Fruit fly (Drosophila melanogaster) whole organism, prepupa: Measurements from ENCODE around the gene CG33514.

Experiments used
- Blimp-1 ChIP-seq: fragments of 200-800 bp; sonication (Bioruptor generic); optimal IDR thresholded peaks from 3 replicates; lab custom pipeline; 2017; ENCODE audit warnings: missing biosample characterization, missing genetic modification characterization, mild to moderate bottlenecking, moderate library complexity, missing genetic modification reagents
- CG10631 ChIP-seq: fragments of 200-800 bp; sonication (Bioruptor generic); optimal IDR thresholded peaks from 2 replicates; lab custom pipeline; 2016; ENCODE audit warnings: missing biosample characterization, missing genetic modification characterization
- CG11294 ChIP-seq: fragments of 200-800 bp; sonication (Bioruptor generic); IDR thresholded peaks from 2 replicates; pipeline ENCODE4 v1.3.6; 2022; ENCODE audit warnings: missing biosample characterization, missing genetic modification characterization
- CG11902 ChIP-seq: fragments of 200-800 bp; sonication (Bioruptor generic); optimal IDR thresholded peaks from 3 replicates; lab custom pipeline; 2016; ENCODE audit warnings: missing biosample characterization, missing genetic modification characterization
- CG15336 ChIP-seq: fragments of 200-800 bp; sonication (Bioruptor generic); IDR thresholded peaks from 2 replicates; pipeline ENCODE4 v1.3.6; 2022; ENCODE audit warnings: missing biosample characterization, missing genetic modification characterization
- CG16779 ChIP-seq: fragments of 200-800 bp; sonication (Bioruptor generic); optimal IDR thresholded peaks from 3 replicates; lab custom pipeline; 2017; ENCODE audit warnings: missing biosample characterization, mild to moderate bottlenecking, missing genetic modification characterization
- CG31627 ChIP-seq: fragments of 200-800 bp; sonication (Bioruptor generic); optimal IDR thresholded peaks from 3 replicates; lab custom pipeline; 2016; ENCODE audit warnings: missing biosample characterization, missing genetic modification characterization
- CG32006 ChIP-seq: fragments of 200-800 bp; sonication (Bioruptor generic); optimal IDR thresholded peaks from 3 replicates; lab custom pipeline; 2017; ENCODE audit warnings: missing biosample characterization, mild to moderate bottlenecking, missing genetic modification characterization
- CG3919 ChIP-seq: fragments of 200-800 bp; sonication (Bioruptor generic); optimal IDR thresholded peaks from 3 replicates; lab custom pipeline; 2016; ENCODE audit warnings: missing biosample characterization, missing genetic modification characterization
- CG4318 ChIP-seq: fragments of 200-800 bp; sonication (Bioruptor generic); optimal IDR thresholded peaks from 3 replicates; lab custom pipeline; 2017; ENCODE audit warnings: missing biosample characterization, mild to moderate bottlenecking, missing genetic modification characterization
- CG6163 ChIP-seq: fragments of 200-800 bp; sonication (Bioruptor generic); IDR thresholded peaks from 3 replicates; pipeline ENCODE4 v1.3.6; 2022; ENCODE audit warnings: missing biosample characterization, missing genetic modification characterization
- CG6276 ChIP-seq: fragments of 200-800 bp; sonication (Bioruptor generic); optimal IDR thresholded peaks from 2 replicates; lab custom pipeline; 2017; ENCODE audit warnings: missing biosample characterization, mild to moderate bottlenecking, missing genetic modification characterization
- CG6808 ChIP-seq: fragments of 200-800 bp; sonication (Bioruptor generic); optimal IDR thresholded peaks from 3 replicates; lab custom pipeline; 2017; ENCODE audit warnings: missing biosample characterization, missing genetic modification characterization, mild to moderate bottlenecking, moderate library complexity, missing genetic modification reagents
- CG6854 ChIP-seq: fragments of 200-800 bp; sonication (Bioruptor generic); optimal IDR thresholded peaks from 2 replicates; lab custom pipeline; 2017; ENCODE audit warnings: missing biosample characterization, mild to moderate bottlenecking, missing genetic modification characterization
- CG7368 ChIP-seq: fragments of 200-800 bp; sonication (Bioruptor generic); optimal IDR thresholded peaks from 3 replicates; lab custom pipeline; 2016; ENCODE audit warnings: missing biosample characterization, missing genetic modification characterization
- CG8632 ChIP-seq: fragments of 200-800 bp; sonication (Bioruptor generic); optimal IDR thresholded peaks from 3 replicates; lab custom pipeline; 2016; ENCODE audit warnings: missing biosample characterization, missing genetic modification characterization
- CG9139 ChIP-seq: fragments of 200-800 bp; sonication (Bioruptor generic); optimal IDR thresholded peaks from 3 replicates; lab custom pipeline; 2017; ENCODE audit warnings: missing biosample characterization, mild to moderate bottlenecking, missing genetic modification characterization
- Eip75B ChIP-seq: fragments of 200-800 bp; sonication (Bioruptor generic); optimal IDR thresholded peaks from 3 replicates; lab custom pipeline; 2016; ENCODE audit warnings: missing biosample characterization, missing genetic modification characterization
- Eip78C ChIP-seq: fragments of 200-800 bp; sonication (Bioruptor generic); peaks from one replicate; lab custom pipeline; 2016; ENCODE audit warnings: missing biosample characterization, missing genetic modification characterization
- Eip93F ChIP-seq: fragments of 200-800 bp; sonication (Bioruptor generic); optimal IDR thresholded peaks from 2 replicates; lab custom pipeline; 2016; ENCODE audit warnings: missing biosample characterization, mild to moderate bottlenecking, missing genetic modification characterization
- Ets21C ChIP-seq: fragments of 200-800 bp; sonication (Bioruptor generic); optimal IDR thresholded peaks from 3 replicates; lab custom pipeline; 2016; ENCODE audit warnings: missing biosample characterization, missing genetic modification characterization
- Gug ChIP-seq: fragments of 200-800 bp; sonication (Bioruptor generic); IDR thresholded peaks from 2 replicates; pipeline ENCODE4 v1.3.6; 2022; ENCODE audit warnings: missing biosample characterization, missing genetic modification characterization
- OdsH ChIP-seq: fragments of 200-800 bp; sonication (Bioruptor generic); optimal IDR thresholded peaks from 3 replicates; lab custom pipeline; 2016; ENCODE audit warnings: missing biosample characterization, missing genetic modification characterization
- Sox102F ChIP-seq: fragments of 200-800 bp; sonication (Bioruptor generic); optimal IDR thresholded peaks from 2 replicates; lab custom pipeline; 2016; ENCODE audit warnings: missing biosample characterization, mild to moderate bottlenecking, missing genetic modification characterization
- Sox14 ChIP-seq: fragments of 200-800 bp; sonication (Bioruptor generic); optimal IDR thresholded peaks from 3 replicates; lab custom pipeline; 2016; ENCODE audit warnings: missing biosample characterization, missing genetic modification characterization
- Sox15 ChIP-seq: fragments of 200-800 bp; sonication (Bioruptor generic); optimal IDR thresholded peaks from 3 replicates; lab custom pipeline; 2016; ENCODE audit warnings: missing biosample characterization, missing genetic modification characterization
- achi ChIP-seq: fragments of 200-800 bp; sonication (Bioruptor generic); optimal IDR thresholded peaks from 3 replicates; lab custom pipeline; 2016; ENCODE audit warnings: missing biosample characterization, missing genetic modification characterization
- dac ChIP-seq: fragments of 200-800 bp; sonication (Bioruptor generic); optimal IDR thresholded peaks from 2 replicates; lab custom pipeline; 2017; ENCODE audit warnings: missing biosample characterization, mild to moderate bottlenecking, missing genetic modification characterization
- eg ChIP-seq: fragments of 200-800 bp; sonication (Bioruptor generic); IDR thresholded peaks from 3 replicates; pipeline ENCODE4 v1.3.6; 2022; ENCODE audit warnings: missing biosample characterization, missing genetic modification characterization
- fkh ChIP-seq: fragments of 200-800 bp; sonication (Bioruptor generic); optimal IDR thresholded peaks from 3 replicates; lab custom pipeline; 2017; ENCODE audit warnings: missing biosample characterization, mild to moderate bottlenecking, missing genetic modification characterization, moderate library complexity
- lz ChIP-seq: fragments of 200-800 bp; sonication (Bioruptor generic); optimal IDR thresholded peaks from 3 replicates; lab custom pipeline; 2016; ENCODE audit warnings: missing biosample characterization, missing genetic modification characterization
- net ChIP-seq: fragments of 200-800 bp; sonication (Bioruptor generic); optimal IDR thresholded peaks from 3 replicates; lab custom pipeline; 2016; ENCODE audit warnings: missing biosample characterization, missing genetic modification characterization
- salr ChIP-seq, 2 experiments: fragments of 200-800 bp; sonication (Bioruptor generic); optimal IDR thresholded peaks; 3 replicates each; lab custom pipeline; 2016 to 2018; ENCODE audit warnings: missing biosample characterization in 2 of 2, missing genetic modification characterization in 2 of 2, mild to moderate bottlenecking in 1 of 2
- ss ChIP-seq, 2 experiments: fragments of 200-800 bp; sonication (Bioruptor generic); optimal IDR thresholded peaks; 2 replicates in 1 of 2; 3 replicates in 1 of 2; lab custom pipeline; 2017 to 2018; ENCODE audit warnings: mild to moderate bottlenecking in 2 of 2, missing biosample characterization in 2 of 2, missing genetic modification characterization in 2 of 2, moderate library complexity in 1 of 2
- svp ChIP-seq: fragments of 200-800 bp; sonication (Bioruptor generic); peaks from one replicate; lab custom pipeline; 2016; ENCODE audit warnings: missing biosample characterization, missing genetic modification characterization
- topi ChIP-seq: fragments of 200-800 bp; sonication (Bioruptor generic); optimal IDR thresholded peaks from 3 replicates; lab custom pipeline; 2016; ENCODE audit warnings: missing biosample characterization, missing genetic modification characterization
- vri ChIP-seq: fragments of 200-800 bp; sonication (Bioruptor generic); optimal IDR thresholded peaks from 3 replicates; lab custom pipeline; 2016; ENCODE audit warnings: missing biosample characterization, mild to moderate bottlenecking, missing genetic modification characterization

Gene CG33514

DNA sequence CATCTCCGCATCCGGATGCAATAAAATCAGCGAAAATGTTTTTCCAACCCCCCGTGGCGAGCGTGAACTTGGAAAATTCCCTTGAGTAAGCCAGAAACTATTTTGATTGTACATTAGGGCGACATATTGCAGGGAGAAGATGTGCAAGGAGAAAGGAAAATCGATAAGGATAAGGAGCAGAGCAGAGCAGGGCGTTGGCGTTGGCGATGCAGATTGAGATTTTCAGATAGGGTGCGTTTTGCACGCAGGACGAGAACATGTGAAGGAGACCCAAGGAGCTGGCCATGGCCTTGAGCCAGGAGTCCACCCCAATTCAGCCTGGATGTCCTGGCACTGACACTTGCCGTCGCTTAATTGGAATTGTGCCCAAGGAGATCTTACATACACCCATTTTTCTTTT is 8.2 kb upstream of the CG33514 start:
- TF ChIP-seq OdsH (GFP tag; lab: Kevin White, UChicago): no peak

DNA sequence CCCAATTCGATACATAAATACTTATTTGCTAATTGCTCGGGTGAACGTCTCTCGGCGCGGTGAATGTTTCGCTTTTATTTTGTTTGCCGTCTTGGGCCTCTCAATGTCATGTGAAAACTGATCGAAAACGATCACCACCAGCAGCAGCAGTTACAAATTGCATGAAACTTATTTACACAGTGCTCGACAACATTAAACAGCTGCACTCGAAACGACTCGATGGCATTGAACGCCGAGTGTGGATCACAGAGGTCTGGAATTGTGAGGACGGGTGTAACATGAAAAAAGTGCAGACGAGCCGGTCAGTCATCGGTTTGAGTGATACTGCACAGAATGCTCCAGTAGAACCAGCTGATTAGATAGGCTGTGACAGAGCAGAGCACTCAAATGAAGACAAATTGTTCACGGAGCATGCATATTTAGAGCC is 7.5 kb upstream of the CG33514 start:
- no peak for TF ChIP-seq achi (GFP tag; lab: Kevin White, UChicago)
- no peak for TF ChIP-seq Eip93F (GFP tag; lab: Kevin White, UChicago)
- no peak for TF ChIP-seq CG6163 (GFP tag; lab: Robert Waterston, UW)
- no peak for TF ChIP-seq lz (GFP tag; lab: Kevin White, UChicago)
- TF ChIP-seq Blimp-1 (GFP tag; lab: Kevin White, UChicago): no peak
- no peak for TF ChIP-seq CG15336 (GFP tag; lab: Robert Waterston, UW)
- no peak for TF ChIP-seq topi
- no peak for TF ChIP-seq ss (GFP tag; optimal IDR thresholded peaks at IDR 0.05; lab: Kevin White, UChicago)
- TF ChIP-seq Eip78C (GFP tag; lab: Kevin White, UChicago): peak; percentile 50
- no peak for TF ChIP-seq CG32006
- TF ChIP-seq Ets21C (GFP tag; lab: Kevin White, UChicago): no peak
- no peak for TF ChIP-seq CG7368 (GFP tag; lab: Kevin White, UChicago)
- TF ChIP-seq dac (GFP tag; lab: Kevin White, UChicago): no peak
- TF ChIP-seq CG3919 (GFP tag; lab: Kevin White, UChicago): no peak
- TF ChIP-seq CG4318 (GFP tag; lab: Kevin White, UChicago): no peak
- TF ChIP-seq CG9139 (GFP tag; lab: Kevin White, UChicago): no peak
- TF ChIP-seq CG11294 (GFP tag; lab: Robert Waterston, UW): no peak
- no peak for TF ChIP-seq OdsH (GFP tag; lab: Kevin White, UChicago)
- TF ChIP-seq fkh: peak; percentile 51
- TF ChIP-seq Sox102F (GFP tag; lab: Kevin White, UChicago): no peak
- TF ChIP-seq vri (GFP tag; lab: Kevin White, UChicago): peak; percentile 37
- TF ChIP-seq Eip75B (GFP tag; lab: Kevin White, UChicago): no peak
- no peak for TF ChIP-seq CG6808 (GFP tag; lab: Kevin White, UChicago)
- TF ChIP-seq CG10631 (GFP tag; lab: Kevin White, UChicago): no peak
- no peak for TF ChIP-seq CG8632 (GFP tag; lab: Kevin White, UChicago)
- no peak for TF ChIP-seq CG6854 (GFP tag; lab: Kevin White, UChicago)

DNA sequence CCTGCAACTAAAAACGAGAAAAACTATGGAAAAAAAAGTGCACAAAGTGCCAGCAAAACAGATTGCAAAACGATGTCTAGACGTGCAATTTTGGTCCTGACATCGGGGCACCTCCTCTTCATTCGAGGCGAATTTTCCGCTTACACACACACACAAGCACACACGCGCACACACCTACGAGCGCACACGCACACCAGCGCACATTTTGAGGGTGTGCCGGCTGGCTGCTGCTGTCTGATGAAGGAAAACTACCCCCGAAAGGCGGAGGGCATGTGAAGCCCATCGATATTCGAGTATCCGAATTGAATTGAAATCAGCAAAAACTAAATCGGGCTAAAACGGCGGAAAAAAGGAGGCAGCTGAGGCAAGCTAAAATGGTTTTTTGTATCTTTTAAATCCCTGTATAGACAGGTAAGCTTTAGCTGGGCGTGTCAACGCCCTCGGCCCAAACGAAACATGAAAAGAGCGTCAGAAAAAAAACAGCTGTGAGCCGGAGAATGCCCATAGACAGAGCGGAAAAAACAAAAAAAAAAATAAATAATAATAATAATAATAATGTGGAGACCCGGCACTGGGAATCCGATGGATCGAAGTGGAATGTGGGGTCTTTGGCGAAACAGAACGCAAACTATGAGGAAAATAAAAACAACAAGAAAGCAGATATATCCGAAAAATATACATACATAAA is 5.4 kb upstream of the CG33514 start:
- TF ChIP-seq CG6276 (GFP tag; lab: Kevin White, UChicago) (no peak), Sox102F (GFP tag; lab: Kevin White, UChicago) (no peak), CG31627 (no peak), CG6854 (GFP tag; lab: Kevin White, UChicago) (no peak), Blimp-1 (GFP tag; lab: Kevin White, UChicago) (no peak), salr (GFP tag; optimal IDR thresholded peaks at IDR 0.05; lab: Kevin White, UChicago) (no peak), CG15336 (GFP tag; lab: Robert Waterston, UW) (no peak), Eip93F (GFP tag; lab: Kevin White, UChicago) (no peak), CG11902 (GFP tag; lab: Kevin White, UChicago) (no peak), Sox15 (GFP tag; lab: Kevin White, UChicago) (no peak), Gug (GFP tag; lab: Robert Waterston, UW) (no peak), fkh (no peak), Ets21C (GFP tag; lab: Kevin White, UChicago) (no peak), CG16779 (tag; lab: Kevin White, UChicago) (no peak), eg (GFP tag; lab: Robert Waterston, UW) (no peak), OdsH (GFP tag; lab: Kevin White, UChicago) (no peak), svp (no peak), Sox14 (GFP tag; lab: Kevin White, UChicago) (no peak), net (no peak)
- TF ChIP-seq, all 60 proteins: peak for 0
